Worm (Caenorhabditis elegans) whole organism, mixed stage, embryonic: ENCODE measurements around the gene ZK1307.2.

ENCODE experiments used
- bed-3 ChIP-seq: fragments of 200-800 bp; sonication (Bioruptor generic); optimal IDR thresholded peaks from 3 replicates; lab custom pipeline; 2018; ENCODE audit warnings: mild to moderate bottlenecking, missing genetic modification characterization, moderate library complexity, missing compliant biosample characterization
- blmp-1 ChIP-seq: fragments of 150-350 bp; optimal IDR thresholded peaks from 2 replicates; lab custom pipeline; 2014; ENCODE audit warnings: missing biosample characterization, missing genetic modification characterization
- drap-1 ChIP-seq: fragments of 200-800 bp; sonication (Bioruptor generic); optimal IDR thresholded peaks from 3 replicates; lab custom pipeline; 2018; ENCODE audit warnings: mild to moderate bottlenecking, missing genetic modification characterization, missing compliant biosample characterization
- flh-1 ChIP-seq: fragments of 200-800 bp; sonication (Bioruptor generic); optimal IDR thresholded peaks from 2 replicates; lab custom pipeline; 2018; ENCODE audit warnings: mild to moderate bottlenecking, missing genetic modification characterization, moderate library complexity, missing compliant biosample characterization
- mep-1 ChIP-seq: fragments of 150-350 bp; optimal IDR thresholded peaks from 2 replicates; lab custom pipeline; 2017; ENCODE audit warnings: missing biosample characterization, missing genetic modification reagents, missing genetic modification characterization, inconsistent platforms
- nhr-237 ChIP-seq: fragments of 150-350 bp; optimal IDR thresholded peaks from 2 replicates; lab custom pipeline; 2014; ENCODE audit warnings: missing biosample characterization, missing genetic modification characterization
- nhr-28 ChIP-seq: fragments of 150-350 bp; optimal IDR thresholded peaks from 2 replicates; lab custom pipeline; 2014; ENCODE audit warnings: missing biosample characterization, missing genetic modification characterization
- nhr-76 ChIP-seq: sonication (generic microtip); optimal IDR thresholded peaks from 2 replicates; lab custom pipeline; 2017; ENCODE audit warnings: missing biosample characterization, missing genetic modification characterization
- sem-2 ChIP-seq: fragments of 200-800 bp; sonication (Bioruptor generic); optimal IDR thresholded peaks from 2 replicates; lab custom pipeline; 2018; ENCODE audit warnings: mild to moderate bottlenecking, missing genetic modification characterization, missing compliant biosample characterization
- sptf-1 ChIP-seq: sonication (generic microtip); optimal IDR thresholded peaks from 2 replicates; lab custom pipeline; 2017; ENCODE audit warnings: mild to moderate bottlenecking, missing genetic modification characterization, moderate library complexity, missing compliant biosample characterization
- unc-62 ChIP-seq: fragments of 150-350 bp; optimal IDR thresholded peaks from 2 replicates; lab custom pipeline; 2014; ENCODE audit warnings: missing biosample characterization, missing genetic modification reagents, missing genetic modification characterization

DNA sequence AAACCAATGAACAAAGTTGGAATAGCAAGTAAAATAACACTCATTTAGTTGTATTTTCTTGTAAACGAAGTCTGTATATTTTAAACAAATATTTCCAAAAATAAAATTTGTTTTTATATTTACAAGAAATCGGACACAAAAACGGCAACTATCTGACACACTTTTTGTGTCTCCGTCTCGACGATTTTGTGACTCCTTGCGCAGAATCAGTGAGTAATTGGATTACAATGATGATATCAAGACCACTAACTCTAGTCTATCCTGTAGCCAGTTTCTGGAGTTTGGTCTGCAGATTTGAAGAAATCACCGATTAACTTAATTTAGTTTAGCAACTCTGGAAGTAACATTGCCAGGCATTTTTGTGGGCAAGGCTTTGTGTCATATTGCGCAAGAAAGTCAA, 9.0 kb upstream of the ZK1307.2 start, which contains the start of gene cyp-13A10:
- TF ChIP-seq flh-1 (no peak), drap-1 (no peak), mep-1 (tag; lab: Kevin White, UChicago) (no peak), nhr-237 (tag; lab: Kevin White, UChicago) (no peak), blmp-1 (no peak), bed-3 (GFP tag; lab: Kevin White, UChicago) (no peak), sem-2 (GFP tag; lab: Kevin White, UChicago) (no peak), nhr-76 (tag; lab: Kevin White, UChicago) (no peak), nhr-28 (tag; lab: Kevin White, UChicago) (no peak), sptf-1 (tag; lab: Kevin White, UChicago) (no peak), unc-62 (GFP tag; lab: Kevin White, UChicago) (no peak)
